Worm (Caenorhabditis elegans) whole organism, L3 larva: ENCODE results near the gene srb-13.
"Not testable (repeated sequence)": the region's sequence is repeated elsewhere in the genome, so short reads cannot be mapped to it uniquely, and the experiment has no call there.

Experiments
- aly-2 ChIP-seq: fragments of 150-350 bp; optimal IDR thresholded peaks from 2 replicates; lab custom pipeline; 2014; ENCODE audit warnings: missing biosample characterization, missing genetic modification characterization
- ama-1 ChIP-seq: fragments of 150-350 bp; optimal IDR thresholded peaks from 2 replicates; lab custom pipeline; 2018
- ceh-16 ChIP-seq: sonication (generic microtip); optimal IDR thresholded peaks from 2 replicates; lab custom pipeline; 2017; ENCODE audit warnings: missing biosample characterization, missing genetic modification characterization
- ceh-28 ChIP-seq: fragments of 150-350 bp; optimal IDR thresholded peaks from 2 replicates; lab custom pipeline; 2014; ENCODE audit warnings: missing biosample characterization, missing genetic modification reagents, missing genetic modification characterization
- ceh-82 ChIP-seq: fragments of 150-350 bp; optimal IDR thresholded peaks from 2 replicates; lab custom pipeline; 2014; ENCODE audit warnings: missing biosample characterization, missing genetic modification characterization
- ceh-9 ChIP-seq: sonication (generic microtip); optimal IDR thresholded peaks from 2 replicates; lab custom pipeline; 2018; ENCODE audit warnings: missing biosample characterization, missing genetic modification characterization
- egl-27 ChIP-seq: sonication (generic microtip); optimal IDR thresholded peaks from 4 replicates; lab custom pipeline; 2017; ENCODE audit warnings: missing biosample characterization, missing genetic modification reagents, missing genetic modification characterization
- elt-1 ChIP-seq: fragments of 150-350 bp; optimal IDR thresholded peaks from 2 replicates; lab custom pipeline; 2014; ENCODE audit warnings: missing biosample characterization, missing genetic modification characterization
- elt-2 ChIP-seq: sonication (generic microtip); optimal IDR thresholded peaks from 2 replicates; lab custom pipeline; 2016; ENCODE audit warnings: missing genetic modification reagents, mild to moderate bottlenecking, missing genetic modification characterization, missing compliant biosample characterization
- elt-3 ChIP-seq, 3 experiments: fragments of 150-350 bp in 1 of 3; sonication (generic microtip) in 2 of 3; optimal IDR thresholded peaks; 2 replicates in 2 of 3; 4 replicates in 1 of 3; lab custom pipeline; 2014 to 2017; ENCODE audit warnings: missing biosample characterization in 3 of 3, missing genetic modification characterization in 3 of 3
- eor-1 ChIP-seq, 2 experiments: fragments of 150-350 bp; optimal IDR thresholded peaks; 2 replicates each; lab custom pipeline; 2014 to 2018; ENCODE audit warnings: missing biosample characterization in 2 of 2, missing genetic modification characterization in 2 of 2
- fkh-10 ChIP-seq: sonication (generic microtip); optimal IDR thresholded peaks from 2 replicates; lab custom pipeline; 2017; ENCODE audit warnings: missing biosample characterization, missing genetic modification reagents, missing genetic modification characterization
- fkh-2 ChIP-seq: fragments of 150-350 bp; optimal IDR thresholded peaks from 2 replicates; lab custom pipeline; 2014; ENCODE audit warnings: missing biosample characterization, missing genetic modification reagents, missing genetic modification characterization
- fos-1 ChIP-seq: fragments of 150-350 bp; optimal IDR thresholded peaks from 2 replicates; lab custom pipeline; 2014; ENCODE audit warnings: missing biosample characterization, missing genetic modification characterization
- hmg-11 ChIP-seq: sonication (generic microtip); optimal IDR thresholded peaks from 2 replicates; lab custom pipeline; 2016; ENCODE audit warnings: missing genetic modification characterization, missing compliant biosample characterization
- jun-1 ChIP-seq: fragments of 150-350 bp; optimal IDR thresholded peaks from 2 replicates; lab custom pipeline; 2014; ENCODE audit warnings: missing biosample characterization, missing genetic modification reagents, missing genetic modification characterization
- lin-15B ChIP-seq: fragments of 150-350 bp; optimal IDR thresholded peaks from 2 replicates; lab custom pipeline; 2014; ENCODE audit warnings: missing biosample characterization, missing genetic modification characterization
- lin-39 ChIP-seq: fragments of 150-350 bp; optimal IDR thresholded peaks from 2 replicates; lab custom pipeline; 2018; ENCODE audit warnings: missing biosample characterization, missing genetic modification reagents, missing genetic modification characterization
- lsy-12 ChIP-seq: sonication (generic microtip); optimal IDR thresholded peaks from 2 replicates; lab custom pipeline; 2016; ENCODE audit warnings: mild to moderate bottlenecking, missing genetic modification characterization, missing compliant biosample characterization
- mml-1 ChIP-seq: fragments of 150-350 bp; sonication (generic microtip); optimal IDR thresholded peaks from 3 replicates; lab custom pipeline; 2014; ENCODE audit warnings: missing biosample characterization, missing genetic modification characterization
- nfya-1 ChIP-seq: sonication (generic microtip); optimal IDR thresholded peaks from 2 replicates; lab custom pipeline; 2017; ENCODE audit warnings: missing genetic modification characterization, mild to moderate bottlenecking, missing compliant biosample characterization, antibody characterized with exemption, moderate library complexity; ENCODE audit not compliant: insufficient read depth
- nhr-11 ChIP-seq: fragments of 150-350 bp; optimal IDR thresholded peaks from 2 replicates; lab custom pipeline; 2014; ENCODE audit warnings: missing biosample characterization, missing genetic modification characterization
- nhr-12 ChIP-seq: fragments of 150-350 bp; optimal IDR thresholded peaks from 2 replicates; lab custom pipeline; 2014; ENCODE audit warnings: missing biosample characterization, missing genetic modification characterization
- nhr-237 ChIP-seq: fragments of 150-350 bp; optimal IDR thresholded peaks from 2 replicates; lab custom pipeline; 2014; ENCODE audit warnings: missing biosample characterization, missing genetic modification characterization
- nhr-25 ChIP-seq: sonication (generic microtip); optimal IDR thresholded peaks from 2 replicates; lab custom pipeline; 2017; ENCODE audit warnings: missing biosample characterization, missing genetic modification characterization
- nhr-28 ChIP-seq: fragments of 150-350 bp; optimal IDR thresholded peaks from 2 replicates; lab custom pipeline; 2014; ENCODE audit warnings: missing biosample characterization, missing genetic modification characterization
- nhr-43 ChIP-seq: sonication (generic microtip); optimal IDR thresholded peaks from 2 replicates; lab custom pipeline; 2016; ENCODE audit warnings: mild to moderate bottlenecking, missing genetic modification characterization, missing compliant biosample characterization; ENCODE audit not compliant: poor library complexity, severe bottlenecking
- nhr-76 ChIP-seq: fragments of 150-350 bp; sonication (generic microtip); optimal IDR thresholded peaks from 5 replicates; lab custom pipeline; 2014; ENCODE audit warnings: missing biosample characterization, missing genetic modification characterization
- nhr-77 ChIP-seq: fragments of 150-350 bp; optimal IDR thresholded peaks from 2 replicates; lab custom pipeline; 2014; ENCODE audit warnings: missing biosample characterization, missing genetic modification characterization
- pha-4 ChIP-seq: fragments of 150-350 bp; optimal IDR thresholded peaks from 2 replicates; lab custom pipeline; 2014; ENCODE audit warnings: missing biosample characterization, missing genetic modification reagents, missing genetic modification characterization
- pqm-1 ChIP-seq: fragments of 150-350 bp; optimal IDR thresholded peaks from 2 replicates; lab custom pipeline; 2017; ENCODE audit warnings: missing biosample characterization, missing genetic modification characterization, inconsistent platforms
- sea-2 ChIP-seq: fragments of 150-350 bp; sonication (generic microtip); optimal IDR thresholded peaks from 4 replicates; lab custom pipeline; 2014; ENCODE audit warnings: missing biosample characterization, missing genetic modification reagents, missing genetic modification characterization
- skn-1 ChIP-seq: fragments of 150-350 bp; optimal IDR thresholded peaks from 2 replicates; lab custom pipeline; 2014; ENCODE audit warnings: missing biosample characterization, missing genetic modification characterization
- snpc-4 ChIP-seq: fragments of 150-350 bp; optimal IDR thresholded peaks from 2 replicates; lab custom pipeline; 2014; ENCODE audit warnings: missing biosample characterization, missing genetic modification characterization
- unc-39 ChIP-seq: sonication (generic microtip); optimal IDR thresholded peaks from 4 replicates; lab custom pipeline; 2017; ENCODE audit warnings: missing biosample characterization, missing genetic modification characterization
- unc-62 ChIP-seq: fragments of 150-350 bp; sonication (generic microtip); optimal IDR thresholded peaks from 4 replicates; lab custom pipeline; 2014; ENCODE audit warnings: missing biosample characterization, missing genetic modification reagents, missing genetic modification characterization
- zag-1 ChIP-seq: fragments of 150-350 bp; optimal IDR thresholded peaks from 2 replicates; lab custom pipeline; 2014; ENCODE audit warnings: missing biosample characterization, missing genetic modification characterization
- ztf-4 ChIP-seq: fragments of 150-350 bp; optimal IDR thresholded peaks from 2 replicates; lab custom pipeline; 2014; ENCODE audit warnings: missing biosample characterization, missing genetic modification characterization

The srb-13 gene

DNA sequence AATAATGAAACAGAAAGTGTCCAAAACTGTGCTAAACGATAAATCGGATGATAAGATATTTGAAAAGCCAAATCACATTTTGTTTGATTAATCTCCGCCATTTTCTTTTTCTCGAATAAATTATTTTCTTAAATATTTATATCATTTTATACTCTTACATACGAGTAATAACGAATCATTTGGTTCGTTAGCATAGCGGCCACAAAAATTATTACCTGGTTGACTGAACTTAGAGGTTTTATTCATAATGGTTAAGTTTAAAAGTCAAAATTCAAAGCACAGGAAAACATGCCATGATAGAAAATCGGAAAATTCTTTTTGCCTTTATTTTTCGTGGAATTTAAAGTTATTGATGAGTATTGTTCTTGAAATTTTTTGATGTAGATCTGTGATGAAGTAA lies 5.9 kb upstream of the srb-13 start, which contains the start of gene srb-5:
srb-5 (minus strand) TSS at position 101 of the 400 bp plus-strand sequence.
- TF ChIP-seq jun-1 (tag; lab: Kevin White, UChicago): no peak
- TF ChIP-seq zag-1 (tag; lab: Kevin White, UChicago): no peak
- TF ChIP-seq ama-1: no peak
- TF ChIP-seq nhr-25 (tag; lab: Kevin White, UChicago): no peak
- no peak for TF ChIP-seq elt-3 (tag; optimal IDR thresholded peaks at IDR 0.05; lab: Kevin White, UChicago)
- no peak for TF ChIP-seq ceh-82 (tag; lab: Kevin White, UChicago)
- no peak for TF ChIP-seq pqm-1 (tag; lab: Kevin White, UChicago)
- TF ChIP-seq, all 47 proteins: peak for 0

DNA sequence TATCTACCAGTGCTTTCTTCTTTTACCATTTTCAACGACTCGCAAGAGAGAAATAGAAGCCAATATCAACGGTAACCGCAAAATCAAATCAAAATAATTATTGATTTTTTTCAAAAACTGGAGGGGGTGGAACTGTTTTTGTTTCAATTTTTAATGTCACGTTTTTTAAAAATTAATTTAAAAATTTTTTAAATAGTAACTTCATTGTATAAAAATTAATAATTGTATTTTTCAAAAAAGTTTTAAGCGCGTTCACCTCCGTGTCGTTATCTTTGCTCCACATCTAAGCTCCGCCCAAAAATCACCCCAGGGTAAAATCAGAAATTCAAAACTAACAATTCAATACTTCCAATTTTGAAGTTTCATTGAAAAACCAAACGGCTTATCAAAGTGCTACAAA lies 3.7 kb upstream of the srb-13 start, which contains the start of gene C27D6.11:
C27D6.11 (minus strand) TSS at position 101 of the 400 bp plus-strand sequence.
- TF ChIP-seq eor-1 (tag; optimal IDR thresholded peaks at IDR 0.05; lab: Kevin White, UChicago) (no peak), nhr-28 (no peak), zag-1 (tag; lab: Kevin White, UChicago) (no peak), nhr-12 (tag; lab: Kevin White, UChicago) (no peak), aly-2 (tag; lab: Kevin White, UChicago) (no peak), nhr-76 (tag; lab: Kevin White, UChicago) (no peak), jun-1 (tag; lab: Kevin White, UChicago) (no peak), sea-2 (GFP tag; lab: Kevin White, UChicago) (no peak), fos-1 (tag; lab: Kevin White, UChicago) (no peak), nhr-43 (tag; lab: Kevin White, UChicago) (no peak), fkh-2 (no peak), nhr-25 (tag; lab: Kevin White, UChicago) (no peak), unc-39 (tag; lab: Kevin White, UChicago) (no peak), ztf-4 (no peak), nfya-1 (tag; lab: Kevin White, UChicago) (no peak), ceh-82 (tag; lab: Kevin White, UChicago) (no peak), ceh-28 (tag; lab: Kevin White, UChicago) (no peak), unc-62 (GFP tag; lab: Kevin White, UChicago) (no peak), elt-3 (tag; optimal IDR thresholded peaks at IDR 0.05; lab: Kevin White, UChicago) (no peak)

DNA sequence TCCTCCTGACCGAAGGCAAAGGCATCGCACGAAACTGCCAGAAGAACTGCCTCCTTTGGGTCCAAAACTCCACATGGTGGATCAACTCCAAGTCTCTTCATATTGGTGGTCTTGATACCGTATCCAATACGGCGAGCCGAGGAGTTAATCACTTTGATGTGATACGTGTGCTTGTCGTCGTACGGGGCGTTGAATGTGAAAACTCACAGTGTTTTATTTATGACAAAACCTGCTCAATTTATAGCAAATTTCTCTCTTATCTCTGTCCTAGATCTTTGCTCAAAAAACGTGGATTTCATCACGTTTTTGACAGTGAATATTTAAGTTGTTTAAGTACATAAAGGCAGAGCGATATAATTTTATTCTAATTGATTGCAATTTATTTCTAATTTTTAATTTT lies 1.3 kb upstream of the srb-13 start, which contains the start of gene F58A6.9:
F58A6.9 (minus strand) TSS at position 101 of the 400 bp plus-strand sequence.
- TF ChIP-seq snpc-4, lin-39, hmg-11 (tag; lab: Kevin White, UChicago): not testable (repeated sequence)
- TF ChIP-seq, all 47 proteins: peak for 0; not testable (repeated sequence) for 47

ce11 chrII:5156983-5157382 lies 442 bp downstream of the srb-13 start, which contains the start of gene msp-45:
TSS of gene msp-45 (minus strand) at chrII:5157083.
- TF ChIP-seq ceh-28 (tag; lab: Kevin White, UChicago) (no peak), nhr-43 (tag; lab: Kevin White, UChicago) (no peak), sea-2 (GFP tag; lab: Kevin White, UChicago) (no peak), nhr-237 (tag; lab: Kevin White, UChicago) (no peak), pha-4 (no peak), unc-62 (GFP tag; lab: Kevin White, UChicago) (no peak)

- TF ChIP-seq mml-1: no peak
- no peak for TF ChIP-seq ztf-4
- TF ChIP-seq lin-15B: no peak
- TF ChIP-seq egl-27 (tag; lab: Kevin White, UChicago): no peak
- no peak for TF ChIP-seq lsy-12 (tag; lab: Kevin White, UChicago)
- no peak for TF ChIP-seq fkh-10 (GFP tag; lab: Kevin White, UChicago)
- no peak for TF ChIP-seq nhr-11 (tag; lab: Kevin White, UChicago)
- no peak for TF ChIP-seq nhr-12 (tag; lab: Kevin White, UChicago)
- no peak for TF ChIP-seq nhr-77 (tag; lab: Kevin White, UChicago)
- no peak for TF ChIP-seq ceh-16 (tag; lab: Kevin White, UChicago)
- TF ChIP-seq snpc-4 (tag; lab: Kevin White, UChicago): no peak
- no peak for TF ChIP-seq aly-2 (tag; lab: Kevin White, UChicago)
- TF ChIP-seq elt-2 (tag; lab: Kevin White, UChicago): no peak
- TF ChIP-seq ceh-9 (tag; lab: Kevin White, UChicago): no peak
- TF ChIP-seq elt-1: no peak
- no peak for TF ChIP-seq skn-1 (tag; lab: Kevin White, UChicago)
Measured at ce11 chrII:5154540-5154939, 2.9 kb downstream of the srb-13 start, which contains the start of gene srb-12. TSS of gene srb-12 (minus strand) at chrII:5154640.
